Worm (Caenorhabditis elegans) whole organism, L1 larva: Measurements from ENCODE around the gene C44C11.6.

Experiments
- aly-2 ChIP-seq: fragments of 150-350 bp; optimal IDR thresholded peaks from 2 replicates; lab custom pipeline; 2014; ENCODE audit warnings: missing biosample characterization, missing genetic modification characterization
- ama-1 ChIP-seq: fragments of 150-350 bp; optimal IDR thresholded peaks from 2 replicates; lab custom pipeline; 2014
- jun-1 ChIP-seq: fragments of 150-350 bp; optimal IDR thresholded peaks from 2 replicates; lab custom pipeline; 2014; ENCODE audit warnings: missing biosample characterization, missing genetic modification reagents, missing genetic modification characterization
- lin-39 ChIP-seq: fragments of 150-350 bp; optimal IDR thresholded peaks from 2 replicates; lab custom pipeline; 2014; ENCODE audit warnings: missing biosample characterization, missing genetic modification reagents, missing genetic modification characterization
- mep-1 ChIP-seq: fragments of 150-350 bp; optimal IDR thresholded peaks from 2 replicates; lab custom pipeline; 2014; ENCODE audit warnings: missing biosample characterization, missing genetic modification characterization
- nhr-77 ChIP-seq: fragments of 150-350 bp; optimal IDR thresholded peaks from 2 replicates; lab custom pipeline; 2014; ENCODE audit warnings: missing biosample characterization, missing genetic modification characterization
- snpc-4 ChIP-seq: fragments of 150-350 bp; optimal IDR thresholded peaks from 2 replicates; lab custom pipeline; 2014; ENCODE audit warnings: missing biosample characterization, missing genetic modification characterization
- sptf-1 ChIP-seq: fragments of 150-350 bp; optimal IDR thresholded peaks from 2 replicates; lab custom pipeline; 2014; ENCODE audit warnings: missing biosample characterization, missing genetic modification characterization
- tbx-2 ChIP-seq: sonication (generic microtip); optimal IDR thresholded peaks from 2 replicates; lab custom pipeline; 2016; ENCODE audit warnings: missing genetic modification characterization, missing compliant biosample characterization
- unc-62 ChIP-seq: fragments of 150-350 bp; optimal IDR thresholded peaks from 2 replicates; lab custom pipeline; 2014; ENCODE audit warnings: missing biosample characterization, missing genetic modification reagents, missing genetic modification characterization

ce11 chrII:12339644-12340043 is 5.0 kb upstream of the C44C11.6 start, which contains the start of gene sop-2:
- TF ChIP-seq ama-1 (lab: Kevin White, UChicago) = no peak
- TF ChIP-seq nhr-77 = no peak
- no peak for TF ChIP-seq unc-62 (GFP tag; lab: Kevin White, UChicago)
- no peak for TF ChIP-seq mep-1
- no peak for TF ChIP-seq aly-2
- TF ChIP-seq jun-1 (tag; lab: Kevin White, UChicago) = no peak
- no peak for TF ChIP-seq snpc-4
- TF ChIP-seq tbx-2 (tag; lab: Kevin White, UChicago) = no peak
- no peak for TF ChIP-seq lin-39
- TF ChIP-seq sptf-1 (tag; lab: Kevin White, UChicago) = no peak
